Worm (Caenorhabditis elegans) whole organism, mixed stage, embryonic: ENCODE measurements around the gene K06H6.2.

Source experiments
- elt-3 ChIP-seq: fragments of 150-350 bp; optimal IDR thresholded peaks from 2 replicates; lab custom pipeline; 2014; ENCODE audit warnings: missing biosample characterization, missing genetic modification characterization
- nhr-237 ChIP-seq: fragments of 150-350 bp; optimal IDR thresholded peaks from 2 replicates; lab custom pipeline; 2014; ENCODE audit warnings: missing biosample characterization, missing genetic modification characterization
- tbx-8 ChIP-seq: fragments of 200-800 bp; sonication (Bioruptor generic); optimal IDR thresholded peaks from 2 replicates; lab custom pipeline; 2018; ENCODE audit warnings: mild to moderate bottlenecking, missing genetic modification characterization, moderate library complexity, missing compliant biosample characterization

- TF ChIP-seq nhr-237 (tag; lab: Kevin White, UChicago) = no peak
- TF ChIP-seq tbx-8 (GFP tag; lab: Kevin White, UChicago) = no peak
- no peak for TF ChIP-seq elt-3 (tag; lab: Kevin White, UChicago)
These were observed 49.0 kb upstream of the K06H6.2 start, which contains the start of gene C14C6.5 for ce11 chrV:536571-536970.
